ENCODE assay signal across 5 fruit fly cellular contexts in genomic region chr3R:15665962-15666361, dm6.
TF ChIP-seq lines count a peak whose summit lies in the region.

TSS of gene pxb (plus strand) at chr3R:15666183.

- TF ChIP-seq CTCF in whole organism, embryonic (GFP tag; optimal IDR thresholded peaks at IDR 0.05; lab: Kevin White, UChicago), result no peak

TF ChIP-seq in whole organism, adult, 20 proteins besides CTCF, POLR2A, EP300 and RAD21:
- no peak for TF ChIP-seq CG14711 (tag; optimal IDR thresholded peaks at IDR 0.05; lab: Kevin White, UChicago)
- TF ChIP-seq tj (GFP tag; optimal IDR thresholded peaks at IDR 0.05; lab: Kevin White, UChicago), result peak; percentile 21

TF ChIP-seq in whole organism, embryonic, 481 proteins besides CTCF, POLR2A, EP300 and RAD21 (continues in another document):
- no peak for TF ChIP-seq Doc2 (GFP tag; IDR thresholded peaks at IDR 0.05; lab: Robert Waterston, UW)
- TF ChIP-seq Opbp (GFP tag; IDR thresholded peaks at IDR 0.05; lab: Robert Waterston, UW; ENCODE audit: partially characterized antibody), result peak; percentile 77
- TF ChIP-seq CG2712 (tag; optimal IDR thresholded peaks at IDR 0.05; lab: Kevin White, UChicago), result peak; percentile 37
- no peak for TF ChIP-seq al (GFP tag; IDR thresholded peaks at IDR 0.05; lab: Robert Waterston, UW)
- TF ChIP-seq Ssrp (tag; optimal IDR thresholded peaks at IDR 0.05; lab: Kevin White, UChicago), result no peak
- TF ChIP-seq wor (GFP tag; IDR thresholded peaks at IDR 0.05; lab: Robert Waterston, UW), result no peak
- no peak for TF ChIP-seq gro (GFP tag; optimal IDR thresholded peaks at IDR 0.05; lab: Kevin White, UChicago)
- no peak for TF ChIP-seq CG9932 (GFP tag; IDR thresholded peaks at IDR 0.05; lab: Robert Waterston, UW)
- peak; percentile 78 for TF ChIP-seq gsb-n (tag; optimal IDR thresholded peaks at IDR 0.05; lab: Kevin White, UChicago)
- TF ChIP-seq Aef1 (GFP tag; IDR thresholded peaks at IDR 0.05; lab: Robert Waterston, UW), result no peak
- TF ChIP-seq Hr78 (GFP tag; optimal IDR thresholded peaks at IDR 0.05; lab: Kevin White, UChicago), result no peak
- no peak for TF ChIP-seq Camta (GFP tag; optimal IDR thresholded peaks at IDR 0.05; lab: Kevin White, UChicago)
- TF ChIP-seq maf-S (GFP tag; optimal IDR thresholded peaks at IDR 0.05; lab: Kevin White, UChicago), result no peak
- TF ChIP-seq cg (GFP tag; optimal IDR thresholded peaks at IDR 0.05; lab: Kevin White, UChicago), result no peak
- no peak for TF ChIP-seq CG32767 (GFP tag; IDR thresholded peaks at IDR 0.05; lab: Robert Waterston, UW)
- no peak for TF ChIP-seq CG16815 (GFP tag; optimal IDR thresholded peaks at IDR 0.05; lab: Kevin White, UChicago)
- TF ChIP-seq shn (GFP tag; optimal IDR thresholded peaks at IDR 0.05; lab: Kevin White, UChicago), result no peak
- no peak for TF ChIP-seq lilli (GFP tag; optimal IDR thresholded peaks at IDR 0.05; lab: Kevin White, UChicago)
- no peak for TF ChIP-seq CG11247 (GFP tag; IDR thresholded peaks at IDR 0.05; lab: Robert Waterston, UW)
- no peak for TF ChIP-seq cwo (GFP tag; optimal IDR thresholded peaks at IDR 0.05; lab: Kevin White, UChicago)
- no peak for TF ChIP-seq Dfd (GFP tag; optimal IDR thresholded peaks at IDR 0.05; lab: Kevin White, UChicago)
- peak; percentile 64; the same call in 1 of the 3 replicates for TF ChIP-seq mld (GFP tag; IDR thresholded peaks at IDR 0.05; lab: Robert Waterston, UW; ENCODE audit: partially characterized antibody)
- TF ChIP-seq zf30C (GFP tag; optimal IDR thresholded peaks at IDR 0.05; lab: Kevin White, UChicago), result peak; percentile 48

TF ChIP-seq in whole organism, prepupa, 60 proteins besides CTCF, POLR2A, EP300 and RAD21 (continues in another document):
- TF ChIP-seq CG6163 (GFP tag; IDR thresholded peaks at IDR 0.05; lab: Robert Waterston, UW), result peak; percentile 66
- no peak for TF ChIP-seq Lpt (GFP tag; optimal IDR thresholded peaks at IDR 0.05; lab: Kevin White, UChicago)
- no peak for TF ChIP-seq fd85E (GFP tag; optimal IDR thresholded peaks at IDR 0.05; lab: Kevin White, UChicago)
- peak; percentile 61; the same call in 2 of the 3 replicates for TF ChIP-seq eg (GFP tag; IDR thresholded peaks at IDR 0.05; lab: Robert Waterston, UW)
- no peak for TF ChIP-seq CG11762 (GFP tag; optimal IDR thresholded peaks at IDR 0.05; lab: Kevin White, UChicago; ENCODE audit: insufficient read depth)
- TF ChIP-seq Hr4 (GFP tag; optimal IDR thresholded peaks at IDR 0.05; lab: Kevin White, UChicago), result no peak
- peak; percentile 42 for TF ChIP-seq Eip78C (GFP tag; lab: Kevin White, UChicago)
- TF ChIP-seq fkh (GFP tag; optimal IDR thresholded peaks at IDR 0.05; lab: Kevin White, UChicago), result no peak
- TF ChIP-seq achi (GFP tag; optimal IDR thresholded peaks at IDR 0.05; lab: Kevin White, UChicago), result no peak
- no peak for TF ChIP-seq Hr38 (GFP tag; optimal IDR thresholded peaks at IDR 0.05; lab: Kevin White, UChicago)
- no peak for TF ChIP-seq Ets96B (tag; optimal IDR thresholded peaks at IDR 0.05; lab: Kevin White, UChicago)
- TF ChIP-seq acj6 (GFP tag; optimal IDR thresholded peaks at IDR 0.05; lab: Kevin White, UChicago), result no peak
- TF ChIP-seq dsx (GFP tag; optimal IDR thresholded peaks at IDR 0.05; lab: Kevin White, UChicago; ENCODE audit: poor library complexity, severe bottlenecking), result peak; percentile 39
- TF ChIP-seq Sox15 (GFP tag; optimal IDR thresholded peaks at IDR 0.05; lab: Kevin White, UChicago), result no peak
- TF ChIP-seq CG8319 (GFP tag; optimal IDR thresholded peaks at IDR 0.05; lab: Kevin White, UChicago), result no peak
- TF ChIP-seq CG34406 (GFP tag; optimal IDR thresholded peaks at IDR 0.05; lab: Kevin White, UChicago), result no peak
- peak; percentile 17 for TF ChIP-seq esn (GFP tag; optimal IDR thresholded peaks at IDR 0.05; lab: Kevin White, UChicago)
- TF ChIP-seq CG1621 (tag; optimal IDR thresholded peaks at IDR 0.05; lab: Kevin White, UChicago), result no peak
- no peak for TF ChIP-seq CG7368 (GFP tag; optimal IDR thresholded peaks at IDR 0.05; lab: Kevin White, UChicago)
- no peak for TF ChIP-seq Gug (GFP tag; IDR thresholded peaks at IDR 0.05; lab: Robert Waterston, UW)
- no peak for TF ChIP-seq Sox14 (GFP tag; optimal IDR thresholded peaks at IDR 0.05; lab: Kevin White, UChicago)
- no peak for TF ChIP-seq Hr39 (GFP tag; optimal IDR thresholded peaks at IDR 0.05; lab: Kevin White, UChicago)
- no peak for TF ChIP-seq CG6808 (GFP tag; optimal IDR thresholded peaks at IDR 0.05; lab: Kevin White, UChicago)
- no peak for TF ChIP-seq CG6276 (GFP tag; optimal IDR thresholded peaks at IDR 0.05; lab: Kevin White, UChicago)

TF ChIP-seq in whole organism, pupa, 21 proteins besides CTCF, POLR2A, EP300 and RAD21:
- TF ChIP-seq Pif1A (GFP tag; optimal IDR thresholded peaks at IDR 0.05; lab: Kevin White, UChicago) (peak; percentile 2), CG12605 (GFP tag; IDR thresholded peaks at IDR 0.05; lab: Robert Waterston, UW) (peak; percentile 31; the same call in 1 of the 2 replicates), CG14655 (GFP tag; optimal IDR thresholded peaks at IDR 0.05; lab: Kevin White, UChicago) (no peak), CG15710 (tag; optimal IDR thresholded peaks at IDR 0.05; lab: Kevin White, UChicago) (no peak), CG4496 (GFP tag; IDR thresholded peaks at IDR 0.05; lab: Robert Waterston, UW) (peak; percentile 44; the same call in 1 of the 3 replicates), Pif1B (GFP tag; optimal IDR thresholded peaks at IDR 0.05; lab: Kevin White, UChicago) (peak; percentile 25), CG17806 (tag; optimal IDR thresholded peaks at IDR 0.05; lab: Kevin White, UChicago) (no peak), rn (GFP tag; IDR thresholded peaks at IDR 0.05; lab: Robert Waterston, UW) (no peak), EcR (GFP tag; optimal IDR thresholded peaks at IDR 0.05; lab: Kevin White, UChicago) (peak; percentile 33), CG32121 (GFP tag; IDR thresholded peaks at IDR 0.05; lab: Robert Waterston, UW) (peak; percentile 35; the same call in 1 of the 2 replicates), gl (tag; optimal IDR thresholded peaks at IDR 0.05; lab: Kevin White, UChicago) (no peak), CG34367 (tag; optimal IDR thresholded peaks at IDR 0.05; lab: Kevin White, UChicago) (no peak), CG13204 (GFP tag; optimal IDR thresholded peaks at IDR 0.05; lab: Kevin White, UChicago) (peak; percentile 39), fd96Ca (GFP tag; IDR thresholded peaks at IDR 0.05; lab: Robert Waterston, UW) (peak; percentile 48; the same call in 1 of the 3 replicates), Ets98B (GFP tag; IDR thresholded peaks at IDR 0.05; lab: Robert Waterston, UW) (peak; percentile 63; the same call in 1 of the 2 replicates), Snoo (tag; optimal IDR thresholded peaks at IDR 0.05; lab: Kevin White, UChicago) (peak; percentile 18), CG8159 (tag; optimal IDR thresholded peaks at IDR 0.05; lab: Kevin White, UChicago) (peak; percentile 3), CG10348 (GFP tag; IDR thresholded peaks at IDR 0.05; lab: Robert Waterston, UW) (no peak), CG9948 (tag; optimal IDR thresholded peaks at IDR 0.05; lab: Kevin White, UChicago) (no peak), CG8301 (tag; optimal IDR thresholded peaks at IDR 0.05; lab: Kevin White, UChicago) (no peak), D1 (tag; optimal IDR thresholded peaks at IDR 0.05; lab: Kevin White, UChicago) (no peak)

TF ChIP-seq in whole organism, wandering third instar larva, 38 proteins besides CTCF, POLR2A, EP300 and RAD21:
- TF ChIP-seq Hr83 (GFP tag; optimal IDR thresholded peaks at IDR 0.05; lab: Kevin White, UChicago; ENCODE audit: poor library complexity, severe bottlenecking) (peak; percentile 34), Hr78 (GFP tag; optimal IDR thresholded peaks at IDR 0.05; lab: Kevin White, UChicago) (no peak), GATAd (GFP tag; optimal IDR thresholded peaks at IDR 0.05; lab: Kevin White, UChicago) (no peak), rgr (GFP tag; optimal IDR thresholded peaks at IDR 0.05; lab: Kevin White, UChicago) (no peak), h (GFP tag; optimal IDR thresholded peaks at IDR 0.05; lab: Kevin White, UChicago) (no peak), Hnf4 (GFP tag; optimal IDR thresholded peaks at IDR 0.05; lab: Kevin White, UChicago) (peak; percentile 38), CG9705 (GFP tag; optimal IDR thresholded peaks at IDR 0.05; lab: Kevin White, UChicago) (no peak)
